Fruit fly (Drosophila melanogaster) whole organism, pupa: ENCODE results near the gene Ada2b.

ENCODE experiments used
- CG10348 ChIP-seq: fragments of 200-800 bp; sonication (Bioruptor generic); IDR thresholded peaks from 2 replicates; pipeline ENCODE4 v1.3.6; 2022; ENCODE audit warnings: missing biosample characterization, missing genetic modification characterization
- CG12605 ChIP-seq: fragments of 200-800 bp; sonication (Bioruptor generic); IDR thresholded peaks from 2 replicates; pipeline ENCODE4 v1.3.6; 2022; ENCODE audit warnings: missing biosample characterization, missing genetic modification characterization
- CG13204 ChIP-seq: fragments of 200-800 bp; sonication (Bioruptor generic); optimal IDR thresholded peaks from 2 replicates; lab custom pipeline; 2018; ENCODE audit warnings: missing biosample characterization, mild to moderate bottlenecking, missing genetic modification characterization, moderate library complexity
- CG14655 ChIP-seq: fragments of 200-800 bp; sonication (Bioruptor generic); optimal IDR thresholded peaks from 3 replicates; lab custom pipeline; 2017; ENCODE audit warnings: mild to moderate bottlenecking, missing biosample characterization, missing genetic modification reagents, missing genetic modification characterization
- CG15710 ChIP-seq: fragments of 200-800 bp; sonication (Bioruptor generic); optimal IDR thresholded peaks from 2 replicates; lab custom pipeline; 2018; ENCODE audit warnings: missing biosample characterization, mild to moderate bottlenecking, missing genetic modification characterization, moderate library complexity
- CG17806 ChIP-seq: fragments of 200-800 bp; sonication (Bioruptor generic); optimal IDR thresholded peaks from 2 replicates; lab custom pipeline; 2018; ENCODE audit warnings: missing biosample characterization, mild to moderate bottlenecking, missing genetic modification characterization, moderate library complexity
- CG32121 ChIP-seq: fragments of 200-800 bp; sonication (Bioruptor generic); IDR thresholded peaks from 2 replicates; pipeline ENCODE4 v1.3.6; 2022; ENCODE audit warnings: missing biosample characterization, missing genetic modification characterization
- CG34367 ChIP-seq: fragments of 200-800 bp; sonication (Bioruptor generic); optimal IDR thresholded peaks from 2 replicates; lab custom pipeline; 2018; ENCODE audit warnings: missing biosample characterization, mild to moderate bottlenecking, missing genetic modification characterization
- CG4496 ChIP-seq: fragments of 200-800 bp; sonication (Bioruptor generic); IDR thresholded peaks from 3 replicates; pipeline ENCODE4 v1.3.6; 2022; ENCODE audit warnings: missing biosample characterization, missing genetic modification characterization
- CG8159 ChIP-seq: fragments of 200-800 bp; sonication (Bioruptor generic); optimal IDR thresholded peaks from 3 replicates; lab custom pipeline; 2018; ENCODE audit warnings: missing biosample characterization, mild to moderate bottlenecking, missing genetic modification characterization, moderate library complexity
- CG8301 ChIP-seq: fragments of 200-800 bp; sonication (Bioruptor generic); optimal IDR thresholded peaks from 2 replicates; lab custom pipeline; 2018; ENCODE audit warnings: missing biosample characterization, mild to moderate bottlenecking, missing genetic modification characterization
- CG9948 ChIP-seq: fragments of 200-800 bp; sonication (Bioruptor generic); optimal IDR thresholded peaks from 2 replicates; lab custom pipeline; 2018; ENCODE audit warnings: missing biosample characterization, mild to moderate bottlenecking, missing genetic modification characterization, moderate library complexity
- D1 ChIP-seq: fragments of 200-800 bp; sonication (Bioruptor generic); optimal IDR thresholded peaks from 2 replicates; lab custom pipeline; 2018; ENCODE audit warnings: missing biosample characterization, mild to moderate bottlenecking, missing genetic modification characterization, moderate library complexity
- EcR ChIP-seq: fragments of 200-800 bp; sonication (Bioruptor generic); optimal IDR thresholded peaks from 3 replicates; lab custom pipeline; 2019; ENCODE audit warnings: missing biosample characterization, missing genetic modification characterization, mild to moderate bottlenecking, moderate library complexity, missing genetic modification reagents
- Ets98B ChIP-seq: fragments of 200-800 bp; sonication (Bioruptor generic); IDR thresholded peaks from 2 replicates; pipeline ENCODE4 v1.3.6; 2022; ENCODE audit warnings: missing biosample characterization, missing genetic modification characterization
- Pif1A ChIP-seq: fragments of 200-800 bp; sonication (Bioruptor generic); optimal IDR thresholded peaks from 3 replicates; lab custom pipeline; 2016; ENCODE audit warnings: missing biosample characterization, missing genetic modification characterization
- Pif1B ChIP-seq: fragments of 200-800 bp; sonication (Bioruptor generic); optimal IDR thresholded peaks from 3 replicates; lab custom pipeline; 2016; ENCODE audit warnings: missing biosample characterization, missing genetic modification characterization
- Snoo ChIP-seq: fragments of 200-800 bp; sonication (Bioruptor generic); optimal IDR thresholded peaks from 3 replicates; lab custom pipeline; 2017; ENCODE audit warnings: missing biosample characterization, mild to moderate bottlenecking, missing genetic modification characterization, inconsistent platforms
- fd96Ca ChIP-seq: fragments of 200-800 bp; sonication (Bioruptor generic); IDR thresholded peaks from 3 replicates; pipeline ENCODE4 v1.3.6; 2022; ENCODE audit warnings: missing biosample characterization, missing genetic modification characterization
- gl ChIP-seq: fragments of 200-800 bp; sonication (Bioruptor generic); optimal IDR thresholded peaks from 2 replicates; lab custom pipeline; 2018; ENCODE audit warnings: missing biosample characterization, mild to moderate bottlenecking, missing genetic modification characterization
- rn ChIP-seq: fragments of 200-800 bp; sonication (Bioruptor generic); IDR thresholded peaks from 2 replicates; pipeline ENCODE4 v1.3.6; 2022; ENCODE audit warnings: missing biosample characterization, missing genetic modification characterization

Gene Ada2b

dm6 chr3R:8233370-8233773 lies 6.9 kb downstream of the Ada2b start, which contains the start of gene PolI:
PolI (plus strand) TSS chr3R:8233507.
- no peak for TF ChIP-seq fd96Ca
- TF ChIP-seq CG32121 (GFP tag; lab: Robert Waterston, UW): no peak

dm6 chr3R:8227344-8227743 lies 13.0 kb downstream of the Ada2b start:
- TF ChIP-seq CG13204 (GFP tag; lab: Kevin White, UChicago) (no peak), CG32121 (GFP tag; lab: Robert Waterston, UW) (no peak), gl (tag; lab: Kevin White, UChicago) (no peak)

- TF ChIP-seq gl (tag; lab: Kevin White, UChicago): no peak
- TF ChIP-seq CG14655 (GFP tag; lab: Kevin White, UChicago): no peak
- no peak for TF ChIP-seq CG17806 (tag; lab: Kevin White, UChicago)
- TF ChIP-seq rn: no peak
- TF ChIP-seq EcR (GFP tag; lab: Kevin White, UChicago): no peak
- no peak for TF ChIP-seq CG8301 (tag; lab: Kevin White, UChicago)
- TF ChIP-seq CG32121 (GFP tag; lab: Robert Waterston, UW): no peak
- TF ChIP-seq CG12605 (GFP tag; lab: Robert Waterston, UW): no peak
- TF ChIP-seq CG4496 (GFP tag; lab: Robert Waterston, UW): no peak
Observed at dm6 chr3R:8225461-8225971, 14.8 kb downstream of the Ada2b start.

- TF ChIP-seq CG14655 (GFP tag; lab: Kevin White, UChicago) (no peak), gl (tag; lab: Kevin White, UChicago) (no peak), D1 (no peak), CG32121 (GFP tag; lab: Robert Waterston, UW) (no peak), rn (no peak), Ets98B (GFP tag; lab: Robert Waterston, UW) (no peak), CG12605 (GFP tag; lab: Robert Waterston, UW) (no peak), Snoo (tag; lab: Kevin White, UChicago) (no peak), CG13204 (GFP tag; lab: Kevin White, UChicago) (no peak), CG9948 (tag; lab: Kevin White, UChicago) (no peak), CG34367 (tag; lab: Kevin White, UChicago) (no peak), CG8301 (tag; lab: Kevin White, UChicago) (no peak)
Observed at dm6 chr3R:8224726-8225460, 15.4 kb downstream of the Ada2b start.

dm6 chr3R:8223074-8223597 lies 17.2 kb downstream of the Ada2b start:
- TF ChIP-seq CG17806 (tag; lab: Kevin White, UChicago) (no peak), CG8159 (tag; lab: Kevin White, UChicago) (no peak), CG10348 (GFP tag; lab: Robert Waterston, UW) (no peak), CG8301 (tag; lab: Kevin White, UChicago) (no peak), D1 (no peak), Snoo (tag; lab: Kevin White, UChicago) (no peak), gl (tag; lab: Kevin White, UChicago) (no peak), CG15710 (tag; lab: Kevin White, UChicago) (no peak), Pif1A (GFP tag; lab: Kevin White, UChicago) (no peak), CG14655 (GFP tag; lab: Kevin White, UChicago) (no peak), CG4496 (GFP tag; lab: Robert Waterston, UW) (no peak), Pif1B (GFP tag; lab: Kevin White, UChicago) (no peak), EcR (GFP tag; lab: Kevin White, UChicago) (no peak), Ets98B (GFP tag; lab: Robert Waterston, UW) (no peak), rn (no peak), CG9948 (tag; lab: Kevin White, UChicago) (no peak), CG34367 (tag; lab: Kevin White, UChicago) (no peak), CG32121 (GFP tag; lab: Robert Waterston, UW) (no peak), CG12605 (GFP tag; lab: Robert Waterston, UW) (no peak)

- no peak for TF ChIP-seq Snoo (tag; lab: Kevin White, UChicago)
- TF ChIP-seq CG34367 (tag; lab: Kevin White, UChicago): no peak
- no peak for TF ChIP-seq D1
- no peak for TF ChIP-seq CG14655 (GFP tag; lab: Kevin White, UChicago)
- TF ChIP-seq Pif1B (GFP tag; lab: Kevin White, UChicago): no peak
- TF ChIP-seq gl (tag; lab: Kevin White, UChicago): no peak
- TF ChIP-seq CG17806 (tag; lab: Kevin White, UChicago): no peak
- no peak for TF ChIP-seq CG12605 (GFP tag; lab: Robert Waterston, UW)
- TF ChIP-seq fd96Ca: no peak
- no peak for TF ChIP-seq CG8159 (tag; lab: Kevin White, UChicago)
- no peak for TF ChIP-seq CG10348 (GFP tag; lab: Robert Waterston, UW)
- no peak for TF ChIP-seq EcR (GFP tag; lab: Kevin White, UChicago)
- no peak for TF ChIP-seq CG8301 (tag; lab: Kevin White, UChicago)
- TF ChIP-seq Ets98B (GFP tag; lab: Robert Waterston, UW): no peak
- no peak for TF ChIP-seq CG15710 (tag; lab: Kevin White, UChicago)
- no peak for TF ChIP-seq rn
- TF ChIP-seq Pif1A (GFP tag; lab: Kevin White, UChicago): no peak
- no peak for TF ChIP-seq CG9948 (tag; lab: Kevin White, UChicago)
- TF ChIP-seq CG4496 (GFP tag; lab: Robert Waterston, UW): no peak
- TF ChIP-seq CG13204 (GFP tag; lab: Kevin White, UChicago): no peak
Observed at dm6 chr3R:8219891-8220290, 20.4 kb downstream of the Ada2b start, which contains the start of gene CG18249. CG18249 (plus strand) TSS chr3R:8220146.
